Worm (Caenorhabditis elegans) whole organism, L2 larva: ENCODE data around the gene Y11D7A.9.

Experiments
- C34F6.9 ChIP-seq: fragments of 150-350 bp; optimal IDR thresholded peaks from 2 replicates; lab custom pipeline; 2014; ENCODE audit warnings: missing biosample characterization, missing genetic modification characterization
- F13H6.1 ChIP-seq: sonication (generic microtip); optimal IDR thresholded peaks from 2 replicates; lab custom pipeline; 2016; ENCODE audit warnings: missing genetic modification characterization, missing compliant biosample characterization
- R02D3.7 ChIP-seq: fragments of 150-350 bp; optimal IDR thresholded peaks from 2 replicates; lab custom pipeline; 2014; ENCODE audit warnings: missing biosample characterization, missing genetic modification characterization
- Y55F3AM.14 ChIP-seq: fragments of 200-800 bp; sonication (Bioruptor generic); optimal IDR thresholded peaks from 2 replicates; lab custom pipeline; 2018; ENCODE audit warnings: mild to moderate bottlenecking, missing genetic modification characterization, missing compliant biosample characterization
- alr-1 ChIP-seq: fragments of 150-350 bp; optimal IDR thresholded peaks from 2 replicates; lab custom pipeline; 2014; ENCODE audit warnings: missing biosample characterization, missing genetic modification characterization
- aly-2 ChIP-seq: fragments of 150-350 bp; optimal IDR thresholded peaks from 2 replicates; lab custom pipeline; 2014; ENCODE audit warnings: missing biosample characterization, missing genetic modification characterization
- ama-1 ChIP-seq: fragments of 150-350 bp; optimal IDR thresholded peaks from 2 replicates; lab custom pipeline; 2018; ENCODE audit warnings: inconsistent platforms
- ceh-16 ChIP-seq: fragments of 150-350 bp; optimal IDR thresholded peaks from 2 replicates; lab custom pipeline; 2014; ENCODE audit warnings: missing biosample characterization, missing genetic modification characterization
- crh-2 ChIP-seq: sonication (generic microtip); optimal IDR thresholded peaks from 2 replicates; lab custom pipeline; 2017; ENCODE audit warnings: missing biosample characterization, missing genetic modification characterization
- dmd-4 ChIP-seq: sonication (generic microtip); optimal IDR thresholded peaks from 2 replicates; lab custom pipeline; 2017; ENCODE audit warnings: missing biosample characterization, missing genetic modification characterization
- egl-27 ChIP-seq: sonication (generic microtip); optimal IDR thresholded peaks from 3 replicates; lab custom pipeline; 2017; ENCODE audit warnings: missing biosample characterization, missing genetic modification reagents, missing genetic modification characterization
- elt-3 ChIP-seq: sonication (generic microtip); optimal IDR thresholded peaks from 2 replicates; lab custom pipeline; 2017; ENCODE audit warnings: missing biosample characterization, missing genetic modification characterization
- fos-1 ChIP-seq: fragments of 150-350 bp; optimal IDR thresholded peaks from 2 replicates; lab custom pipeline; 2014; ENCODE audit warnings: missing biosample characterization, missing genetic modification characterization
- lin-11 ChIP-seq: fragments of 150-350 bp; sonication (generic microtip); optimal IDR thresholded peaks from 2 replicates; lab custom pipeline; 2014; ENCODE audit warnings: missing biosample characterization, missing genetic modification characterization, inconsistent platforms, mixed read lengths
- lin-39 ChIP-seq: fragments of 150-350 bp; optimal IDR thresholded peaks from 2 replicates; lab custom pipeline; 2014; ENCODE audit warnings: missing biosample characterization, missing genetic modification reagents, missing genetic modification characterization
- lsy-2 ChIP-seq, 2 experiments: fragments of 150-350 bp in 1 of 2; sonication (generic microtip) in 1 of 2; optimal IDR thresholded peaks; 2 replicates each; lab custom pipeline; 2014 to 2017; ENCODE audit warnings: missing biosample characterization in 2 of 2, missing genetic modification characterization in 2 of 2
- mab-5 ChIP-seq: fragments of 150-350 bp; optimal IDR thresholded peaks from 2 replicates; lab custom pipeline; 2014; ENCODE audit warnings: missing biosample characterization, missing genetic modification characterization
- mdl-1 ChIP-seq, 2 experiments: fragments of 150-350 bp in 1 of 2; sonication (generic microtip) in 1 of 2; optimal IDR thresholded peaks; 2 replicates each; lab custom pipeline; 2017; ENCODE audit warnings: missing biosample characterization in 2 of 2, missing genetic modification characterization in 2 of 2
- nhr-129 ChIP-seq: fragments of 150-350 bp; optimal IDR thresholded peaks from 2 replicates; lab custom pipeline; 2014; ENCODE audit warnings: missing biosample characterization, missing genetic modification characterization
- nhr-21 ChIP-seq: fragments of 150-350 bp; optimal IDR thresholded peaks from 2 replicates; lab custom pipeline; 2014; ENCODE audit warnings: missing biosample characterization, missing genetic modification characterization
- nhr-237 ChIP-seq: fragments of 150-350 bp; optimal IDR thresholded peaks from 2 replicates; lab custom pipeline; 2014; ENCODE audit warnings: missing biosample characterization, missing genetic modification characterization
- nhr-25 ChIP-seq: fragments of 150-350 bp; sonication (generic microtip); optimal IDR thresholded peaks from 3 replicates; lab custom pipeline; 2014; ENCODE audit warnings: missing biosample characterization, missing genetic modification characterization
- peb-1 ChIP-seq: fragments of 150-350 bp; optimal IDR thresholded peaks from 2 replicates; lab custom pipeline; 2014; ENCODE audit warnings: missing biosample characterization, missing genetic modification characterization
- sem-4 ChIP-seq: fragments of 150-350 bp; optimal IDR thresholded peaks from 2 replicates; lab custom pipeline; 2014; ENCODE audit warnings: missing biosample characterization, missing genetic modification reagents, missing genetic modification characterization
- skn-1 ChIP-seq: sonication (generic microtip); optimal IDR thresholded peaks from 2 replicates; lab custom pipeline; 2017; ENCODE audit warnings: missing biosample characterization, missing genetic modification characterization
- sma-9 ChIP-seq, 2 experiments: fragments of 150-350 bp in 1 of 2; sonication (generic microtip) in 1 of 2; optimal IDR thresholded peaks; 2 replicates each; lab custom pipeline; 2014 to 2016; ENCODE audit warnings: missing genetic modification characterization in 2 of 2, mild to moderate bottlenecking in 1 of 2, missing biosample characterization in 1 of 2, missing compliant biosample characterization in 1 of 2, missing genetic modification reagents in 1 of 2, moderate library complexity in 1 of 2
- snpc-4 ChIP-seq: fragments of 150-350 bp; optimal IDR thresholded peaks from 2 replicates; lab custom pipeline; 2014; ENCODE audit warnings: missing biosample characterization, missing genetic modification characterization
- unc-55 ChIP-seq: fragments of 150-350 bp; sonication (generic microtip); optimal IDR thresholded peaks from 3 replicates; lab custom pipeline; 2014; ENCODE audit warnings: missing biosample characterization, missing genetic modification reagents, missing genetic modification characterization
- zag-1 ChIP-seq: fragments of 150-350 bp; optimal IDR thresholded peaks from 2 replicates; lab custom pipeline; 2014; ENCODE audit warnings: missing biosample characterization, missing genetic modification characterization
- ztf-4 ChIP-seq: fragments of 150-350 bp; optimal IDR thresholded peaks from 2 replicates; lab custom pipeline; 2014; ENCODE audit warnings: missing biosample characterization, missing genetic modification characterization

The Y11D7A.9 gene

ce11 chrIV:9217426-9217825 is 38.5 kb downstream of the Y11D7A.9 start, which contains the start of gene C46C2.2:
TSS of gene C46C2.2 (plus strand) at chrIV:9217726.
- TF ChIP-seq aly-2 (tag; lab: Kevin White, UChicago) (no peak), nhr-21 (tag; lab: Kevin White, UChicago) (no peak), nhr-237 (tag; lab: Kevin White, UChicago) (no peak), elt-3 (tag; lab: Kevin White, UChicago) (no peak), ama-1 (lab: Kevin White, UChicago) (no peak), lin-11 (tag; lab: Kevin White, UChicago) (no peak), C34F6.9 (no peak)
- TF ChIP-seq, all 48 proteins: peak for 0

ce11 chrIV:9216956-9217355 is 39.0 kb downstream of the Y11D7A.9 start:
- TF ChIP-seq aly-2 (tag; lab: Kevin White, UChicago): no peak
- peak; percentile 74 for TF ChIP-seq nhr-129 (tag; lab: Kevin White, UChicago)
- TF ChIP-seq fos-1 (tag; lab: Kevin White, UChicago): peak; percentile 69
- peak; percentile 36 for TF ChIP-seq sma-9 (GFP tag; optimal IDR thresholded peaks at IDR 0.05; lab: Kevin White, UChicago)
- no peak for TF ChIP-seq sma-9 (tag; optimal IDR thresholded peaks at IDR 0.05; lab: Kevin White, UChicago)

DNA sequence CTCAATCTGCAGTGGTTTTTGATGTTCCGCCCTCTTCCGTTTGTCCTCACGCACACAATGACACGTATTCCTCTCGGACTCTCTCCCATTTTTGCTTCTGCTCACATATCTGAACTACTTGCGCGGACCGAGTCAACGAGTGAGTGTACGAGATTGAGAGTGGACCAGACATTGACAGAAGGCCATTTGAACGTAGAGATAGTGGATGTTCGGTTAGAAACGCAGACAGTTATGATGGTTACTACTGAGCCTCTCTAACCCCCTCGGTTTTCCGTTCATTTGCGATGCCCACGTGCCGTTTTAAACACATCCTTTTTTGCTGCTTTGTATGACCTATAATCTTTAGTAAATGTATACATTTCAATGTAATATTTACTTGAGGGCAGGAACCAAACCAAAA is 39.5 kb downstream of the Y11D7A.9 start:
- TF ChIP-seq R02D3.7 (tag; lab: Kevin White, UChicago) (no peak), Y55F3AM.14 (GFP tag; lab: Kevin White, UChicago) (no peak), sem-4 (tag; lab: Kevin White, UChicago) (peak; percentile 66), mdl-1 (tag; optimal IDR thresholded peaks at IDR 0.05; lab: Kevin White, UChicago) (peak; percentile 79 to 89), sma-9 (GFP tag; optimal IDR thresholded peaks at IDR 0.05; lab: Kevin White, UChicago) (peak; percentile 73), sma-9 (tag; optimal IDR thresholded peaks at IDR 0.05; lab: Kevin White, UChicago) (no peak), unc-55 (GFP tag; lab: Kevin White, UChicago) (peak; percentile 55), F13H6.1 (tag; lab: Kevin White, UChicago) (peak; percentile 27), lin-11 (tag; lab: Kevin White, UChicago) (peak; percentile 39), C34F6.9 (peak; percentile 76), zag-1 (tag; lab: Kevin White, UChicago) (peak; percentile 64), lsy-2 (tag; optimal IDR thresholded peaks at IDR 0.05; lab: Kevin White, UChicago) (peak in 1 of 2 experiments; percentile 66), aly-2 (tag; lab: Kevin White, UChicago) (no peak), elt-3 (tag; lab: Kevin White, UChicago) (no peak), snpc-4 (tag; lab: Kevin White, UChicago) (peak; percentile 7), mab-5 (tag; lab: Kevin White, UChicago) (peak; percentile 25), ceh-16 (tag; lab: Kevin White, UChicago) (no peak), lin-39 (tag; lab: Kevin White, UChicago) (no peak), egl-27 (peak; percentile 28), crh-2 (peak; percentile 63), nhr-129 (tag; lab: Kevin White, UChicago) (peak; percentile 60)
- TF ChIP-seq, all 48 proteins: peak for 14

ce11 chrIV:9215824-9216223 is 40.1 kb downstream of the Y11D7A.9 start:
- TF ChIP-seq C34F6.9 (no peak), zag-1 (tag; lab: Kevin White, UChicago) (no peak), unc-55 (GFP tag; lab: Kevin White, UChicago) (peak; percentile 24), alr-1 (tag; lab: Kevin White, UChicago) (no peak)

ce11 chrIV:9214823-9215222 is 41.1 kb downstream of the Y11D7A.9 start:
- TF ChIP-seq C34F6.9 (no peak), egl-27 (no peak), aly-2 (tag; lab: Kevin White, UChicago) (no peak), sma-9 (GFP tag; optimal IDR thresholded peaks at IDR 0.05; lab: Kevin White, UChicago) (no peak), sma-9 (tag; optimal IDR thresholded peaks at IDR 0.05; lab: Kevin White, UChicago) (no peak), skn-1 (tag; lab: Kevin White, UChicago) (no peak), dmd-4 (no peak), ceh-16 (tag; lab: Kevin White, UChicago) (no peak), nhr-237 (tag; lab: Kevin White, UChicago) (no peak), peb-1 (no peak), snpc-4 (tag; lab: Kevin White, UChicago) (no peak), F13H6.1 (tag; lab: Kevin White, UChicago) (no peak), nhr-25 (tag; lab: Kevin White, UChicago) (no peak), fos-1 (tag; lab: Kevin White, UChicago) (no peak)
- TF ChIP-seq, all 48 proteins: peak for 0

- TF ChIP-seq ztf-4 (tag; lab: Kevin White, UChicago) (peak; percentile 10), nhr-129 (tag; lab: Kevin White, UChicago) (no peak)
Measured at ce11 chrIV:9212121-9212520, 43.8 kb downstream of the Y11D7A.9 start, which contains the start of gene C46C2.6. TSS of gene C46C2.6 (plus strand) at chrIV:9212421.
